Fruit fly (Drosophila melanogaster): ENCODE measurements around the gene RpS15Aa.

DNA sequence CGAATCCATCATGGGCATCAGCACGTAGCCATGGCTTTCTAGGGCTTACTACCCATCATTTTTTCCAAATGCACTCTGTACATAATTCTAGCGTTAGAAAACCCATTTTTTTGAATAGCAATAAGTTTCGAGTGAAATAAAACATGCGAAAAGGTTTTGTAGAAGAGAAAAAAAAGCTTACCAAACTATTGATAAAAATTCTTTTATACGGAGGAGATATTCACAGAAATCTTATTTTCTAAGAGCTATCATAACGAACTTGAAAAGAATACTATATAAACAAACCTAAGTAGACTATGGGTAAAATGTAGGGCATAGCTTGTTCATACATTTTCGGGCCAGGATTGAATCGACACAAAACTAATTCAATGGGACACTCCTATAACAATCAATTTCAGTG lies 32.8 kb upstream of the RpS15Aa start, which contains the start of gene CG1640:
- no peak for TF ChIP-seq psq (optimal IDR thresholded peaks at IDR 0.05)
- TF ChIP-seq h (optimal IDR thresholded peaks at IDR 0.05) = no peak
- no peak for TF ChIP-seq Myc (optimal IDR thresholded peaks at IDR 0.05)
- TF ChIP-seq insv (optimal IDR thresholded peaks at IDR 0.05) = no peak

All from Kc167 (cell line).